Worm (Caenorhabditis elegans): ENCODE results near the gene srbc-27.
"Not testable (repeated sequence)": the region's sequence is repeated elsewhere in the genome, so short reads cannot be mapped to it uniquely, and the experiment has no call there.

srbc-27 gene

ce11 chrV:17436492-17436891, 5.5 kb downstream of the srbc-27 start, which contains the start of gene F20E11.18:
Gene F20E11.18, minus strand, starts transcription at chrV:17436592.
- TF ChIP-seq tbx-11 (GFP tag; IDR thresholded peaks at IDR 0.05) (no peak), tbx-37 (GFP tag; conservative IDR thresholded peaks at IDR 0.05) (no peak), hmbx-1 (tag; optimal IDR thresholded peaks at IDR 0.05) (no peak), hnd-1 (tag; optimal IDR thresholded peaks at IDR 0.05) (no peak), tra-4 (tag; optimal IDR thresholded peaks at IDR 0.05) (no peak), F13C5.2 (tag; optimal IDR thresholded peaks at IDR 0.05) (no peak), aly-1 (tag; optimal IDR thresholded peaks at IDR 0.05) (no peak), B0310.2 (tag; optimal IDR thresholded peaks at IDR 0.05) (no peak), ets-7 (tag; optimal IDR thresholded peaks at IDR 0.05) (no peak), sea-1 (GFP tag; conservative IDR thresholded peaks at IDR 0.05) (no peak), hmg-4 (GFP tag; optimal IDR thresholded peaks at IDR 0.05) (no peak)

ce11 chrV:17438317-17438716, 7.3 kb downstream of the srbc-27 start, which contains the start of gene srsx-2:
Gene srsx-2, minus strand, starts transcription at chrV:17438417.
- TF ChIP-seq ceh-36 (tag; optimal IDR thresholded peaks at IDR 0.05) (no peak), pes-1 (GFP tag; IDR thresholded peaks at IDR 0.05) (no peak), ceh-13 (GFP tag; optimal IDR thresholded peaks at IDR 0.05) (no peak), scrt-1 (GFP tag; IDR thresholded peaks at IDR 0.05) (no peak), aly-1 (tag; optimal IDR thresholded peaks at IDR 0.05) (no peak)

ce11 chrV:17439406-17439805, 8.4 kb downstream of the srbc-27 start, which contains the start of gene srh-154:
Gene srh-154, plus strand, starts transcription at chrV:17439706.
- TF ChIP-seq hmg-4 (GFP tag; optimal IDR thresholded peaks at IDR 0.05) = no peak
- no peak for TF ChIP-seq flt-1 (GFP tag; IDR thresholded peaks at IDR 0.05)
- no peak for TF ChIP-seq hmbx-1 (tag; optimal IDR thresholded peaks at IDR 0.05)
- no peak for TF ChIP-seq ets-7 (tag; optimal IDR thresholded peaks at IDR 0.05)
- TF ChIP-seq hnd-1 (tag; optimal IDR thresholded peaks at IDR 0.05) = no peak
- TF ChIP-seq pes-1 (GFP tag; IDR thresholded peaks at IDR 0.05) = no peak
- TF ChIP-seq tra-4 (tag; optimal IDR thresholded peaks at IDR 0.05) = no peak
- no peak for TF ChIP-seq scrt-1 (GFP tag; IDR thresholded peaks at IDR 0.05)
- no peak for TF ChIP-seq F13C5.2 (tag; optimal IDR thresholded peaks at IDR 0.05)
- no peak for TF ChIP-seq aly-1 (tag; optimal IDR thresholded peaks at IDR 0.05)
- TF ChIP-seq ceh-13 (GFP tag; optimal IDR thresholded peaks at IDR 0.05) = no peak
- TF ChIP-seq sea-1 (GFP tag; conservative IDR thresholded peaks at IDR 0.05) = no peak
- TF ChIP-seq tbx-37 (GFP tag; conservative IDR thresholded peaks at IDR 0.05) = no peak
- TF ChIP-seq ceh-36 (tag; optimal IDR thresholded peaks at IDR 0.05) = no peak

- no peak for TF ChIP-seq tra-4 (tag; optimal IDR thresholded peaks at IDR 0.05)
- no peak for TF ChIP-seq ama-1 (optimal IDR thresholded peaks at IDR 0.05)
- TF ChIP-seq sea-1 (GFP tag; conservative IDR thresholded peaks at IDR 0.05) = no peak
- no peak for TF ChIP-seq ceh-36 (tag; optimal IDR thresholded peaks at IDR 0.05)
- no peak for TF ChIP-seq tbx-37 (GFP tag; conservative IDR thresholded peaks at IDR 0.05)
- TF ChIP-seq scrt-1 (GFP tag; IDR thresholded peaks at IDR 0.05) = no peak
These were observed 18.8 kb downstream of the srbc-27 start for ce11 chrV:17449836-17450235.

DNA sequence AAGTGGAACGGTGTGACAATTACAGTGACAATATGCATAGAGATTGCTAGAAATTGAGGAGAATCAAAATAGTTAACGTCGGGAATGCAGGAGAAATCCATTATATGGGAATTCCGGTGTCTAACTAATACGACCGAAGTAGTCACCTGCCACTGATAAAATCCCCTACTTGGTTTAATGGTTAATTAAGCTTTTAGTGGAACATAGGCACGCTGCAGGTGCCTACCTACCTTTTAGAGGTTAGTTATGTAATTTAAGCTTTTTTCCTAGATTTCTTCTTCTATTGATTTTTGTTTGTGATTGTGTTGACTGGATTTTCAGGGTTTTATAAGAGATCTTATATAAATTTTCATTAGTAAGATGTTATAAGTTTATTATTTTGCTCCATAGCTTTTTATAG, 25.2 kb downstream of the srbc-27 start, which contains the start of gene srh-203:
srh-203 (minus strand) TSS at position 101 of the 400 bp plus-strand sequence.
- TF ChIP-seq ceh-36 (tag; optimal IDR thresholded peaks at IDR 0.05); tbx-11 (GFP tag; IDR thresholded peaks at IDR 0.05); ceh-13 (GFP tag; optimal IDR thresholded peaks at IDR 0.05): not testable (repeated sequence)

ce11 chrV:17458069-17458468, 27.1 kb downstream of the srbc-27 start, which contains the start of gene str-200:
Gene str-200, minus strand, starts transcription at chrV:17458169.
- TF ChIP-seq F13C5.2 (tag; optimal IDR thresholded peaks at IDR 0.05) (no peak), tbx-11 (GFP tag; IDR thresholded peaks at IDR 0.05) (no peak), ceh-13 (GFP tag; optimal IDR thresholded peaks at IDR 0.05) (no peak), hmg-4 (GFP tag; optimal IDR thresholded peaks at IDR 0.05) (no peak), tbx-37 (GFP tag; conservative IDR thresholded peaks at IDR 0.05) (no peak), B0310.2 (tag; optimal IDR thresholded peaks at IDR 0.05) (no peak), ama-1 (optimal IDR thresholded peaks at IDR 0.05) (no peak), sea-1 (GFP tag; conservative IDR thresholded peaks at IDR 0.05) (no peak)

DNA sequence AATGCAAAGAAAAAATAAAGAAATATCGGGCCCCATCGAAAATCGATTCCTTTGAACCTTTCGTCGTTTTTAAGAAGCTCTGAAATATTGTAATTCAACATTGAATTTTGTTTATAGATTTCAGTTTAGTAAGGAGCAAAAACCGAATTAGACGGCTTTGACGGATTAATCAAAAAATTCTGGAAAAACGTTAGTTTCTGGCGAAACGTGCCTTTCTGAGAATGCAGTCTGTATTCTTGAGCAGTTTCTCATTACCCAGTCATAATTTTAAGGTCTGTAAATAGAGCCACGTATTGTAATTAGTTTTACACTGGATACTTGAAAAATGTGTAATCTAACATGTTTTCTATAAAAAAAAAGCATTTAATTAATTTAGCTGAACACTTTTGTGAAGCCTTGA, 29.1 kb downstream of the srbc-27 start, which contains the start of gene srz-48:
srz-48 (minus strand) TSS at position 101 of the 400 bp plus-strand sequence.
- no peak for TF ChIP-seq F13C5.2 (tag; optimal IDR thresholded peaks at IDR 0.05)
- TF ChIP-seq tra-4 (tag; optimal IDR thresholded peaks at IDR 0.05) = no peak
- no peak for TF ChIP-seq hmg-4 (GFP tag; optimal IDR thresholded peaks at IDR 0.05)
- no peak for TF ChIP-seq ceh-36 (tag; optimal IDR thresholded peaks at IDR 0.05)
- TF ChIP-seq B0310.2 (tag; optimal IDR thresholded peaks at IDR 0.05) = no peak
- TF ChIP-seq hnd-1 (tag; optimal IDR thresholded peaks at IDR 0.05) = no peak
- TF ChIP-seq ama-1 (optimal IDR thresholded peaks at IDR 0.05) = no peak
- TF ChIP-seq ceh-13 (GFP tag; optimal IDR thresholded peaks at IDR 0.05) = no peak
- no peak for TF ChIP-seq pes-1 (GFP tag; IDR thresholded peaks at IDR 0.05)
- TF ChIP-seq tbx-11 (GFP tag; IDR thresholded peaks at IDR 0.05) = no peak
- TF ChIP-seq ets-7 (tag; optimal IDR thresholded peaks at IDR 0.05) = no peak

DNA sequence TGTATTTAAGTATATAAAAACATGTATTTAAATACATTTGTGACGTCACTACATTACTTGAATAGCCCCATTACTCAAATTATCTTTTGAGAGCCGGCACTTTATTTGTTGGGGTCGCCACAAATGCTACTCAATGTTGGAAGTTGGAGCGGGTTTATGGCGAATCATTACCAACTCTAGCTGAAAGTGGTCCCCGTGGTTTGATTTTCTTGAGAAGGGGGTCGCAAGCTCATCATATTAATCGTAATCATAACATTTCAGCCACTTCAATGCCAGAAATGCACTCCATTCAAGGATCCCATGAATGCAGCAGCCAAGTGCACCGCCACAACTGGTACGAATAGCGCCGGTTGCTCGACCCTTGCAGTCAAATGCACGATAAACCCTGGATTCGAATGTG, 33.3 kb downstream of the srbc-27 start, which contains the start of gene F20E11.7:
F20E11.7 (plus strand) TSS at position 301 of the 400 bp plus-strand sequence.
- TF ChIP-seq flt-1 (GFP tag; IDR thresholded peaks at IDR 0.05); sea-1 (GFP tag; conservative IDR thresholded peaks at IDR 0.05); F13C5.2 (tag; optimal IDR thresholded peaks at IDR 0.05): not testable (repeated sequence)

- no peak for TF ChIP-seq ceh-13 (GFP tag; optimal IDR thresholded peaks at IDR 0.05)
These were observed 35.7 kb downstream of the srbc-27 start, which contains the start of gene srw-72 for ce11 chrV:17466751-17467150. Gene srw-72, plus strand, starts transcription at chrV:17467051.
